Worm (Caenorhabditis elegans) whole organism, L4/young adult: ENCODE data around the gene dml-1.

Experiments used
- W03F9.2 ChIP-seq: fragments of 150-350 bp; optimal IDR thresholded peaks from 2 replicates; lab custom pipeline; 2014; ENCODE audit warnings: missing biosample characterization, missing genetic modification characterization
- dao-5 ChIP-seq: sonication (generic microtip); optimal IDR thresholded peaks from 2 replicates; lab custom pipeline; 2016; ENCODE audit warnings: missing genotype, missing genetic modification characterization, moderate library complexity, missing compliant biosample characterization
- him-1 ChIP-seq: sonication (generic microtip); optimal IDR thresholded peaks from 2 replicates; lab custom pipeline; 2016; ENCODE audit warnings: missing genotype, missing genetic modification reagents, missing genetic modification characterization, missing compliant biosample characterization

Gene dml-1

DNA sequence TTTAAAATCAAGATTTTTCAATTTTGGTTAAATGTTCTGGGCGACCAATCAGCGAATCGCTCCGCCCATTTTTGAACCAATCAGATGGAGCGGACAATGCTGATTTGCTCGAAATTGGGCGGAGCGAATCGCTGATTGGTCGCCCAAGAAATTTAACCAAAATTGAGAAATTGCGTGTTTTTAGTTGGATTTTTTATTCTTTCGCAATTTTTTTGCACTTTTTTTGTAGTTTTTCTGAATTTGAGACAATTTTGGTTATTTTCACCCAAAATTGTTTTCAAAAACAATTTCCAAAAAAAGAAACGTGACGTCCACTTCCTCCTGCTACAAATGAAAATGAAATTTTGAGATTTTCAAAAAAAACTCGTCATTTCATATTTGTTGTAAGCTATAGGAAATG is at the start of gene dml-1:
dml-1 (plus strand) TSS at position 301 of the 400 bp plus-strand sequence.
- TF ChIP-seq W03F9.2 (tag; lab: Kevin White, UChicago), result no peak
- TF ChIP-seq dao-5 (tag; lab: Kevin White, UChicago), result no peak
- no peak for TF ChIP-seq him-1 (tag; lab: Kevin White, UChicago)

ce11 chrIV:2838308-2838707 is 48.4 kb upstream of the dml-1 start, which contains the start of gene Y54G2A.7:
Gene Y54G2A.7 (plus strand): TSS chrIV:2838608.
- TF ChIP-seq dao-5 (tag; lab: Kevin White, UChicago), result no peak
- no peak for TF ChIP-seq W03F9.2 (tag; lab: Kevin White, UChicago)
- TF ChIP-seq him-1 (tag; lab: Kevin White, UChicago), result no peak

DNA sequence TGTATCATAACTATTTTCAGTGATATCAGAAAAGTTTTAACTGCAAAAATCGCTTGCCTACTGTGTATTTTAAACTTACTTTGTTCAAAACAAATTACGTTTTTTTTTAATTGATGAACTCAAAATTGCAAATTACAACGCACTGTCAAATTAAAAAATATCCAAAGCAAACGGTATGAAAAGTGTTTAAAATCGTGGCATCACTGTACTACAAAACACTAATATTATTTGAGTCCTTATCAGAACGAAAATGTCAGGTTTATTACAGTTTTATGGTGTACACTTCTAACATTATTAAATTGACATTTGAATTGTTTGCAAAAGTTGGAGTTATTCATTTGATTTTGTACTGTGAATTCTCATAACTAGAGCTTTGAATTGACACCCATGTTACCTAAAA is 45.5 kb upstream of the dml-1 start, which contains the start of gene clec-83:
clec-83 (minus strand) TSS at position 213 of the 400 bp plus-strand sequence.
- TF ChIP-seq him-1 (tag; lab: Kevin White, UChicago), result no peak
- TF ChIP-seq dao-5 (tag; lab: Kevin White, UChicago), result no peak
- TF ChIP-seq W03F9.2 (tag; lab: Kevin White, UChicago), result no peak

DNA sequence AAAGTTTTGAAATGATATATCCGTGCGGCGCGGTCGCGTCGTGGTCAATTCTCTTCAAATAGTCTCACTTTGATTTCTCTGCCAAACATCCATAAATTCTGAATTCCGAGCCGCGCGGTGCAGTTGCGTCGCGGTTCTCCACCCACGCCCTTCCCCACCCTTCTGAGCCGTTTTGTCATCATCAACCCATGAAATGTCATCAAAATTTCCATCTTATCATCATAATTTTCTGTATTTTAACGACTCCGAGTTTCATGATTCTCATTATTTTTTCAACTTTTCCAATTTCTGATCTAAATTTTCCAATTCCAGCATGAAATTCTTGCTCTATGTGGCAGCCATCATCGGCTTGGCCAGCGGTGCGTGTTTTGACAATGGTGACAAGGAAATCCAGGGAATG is 44.6 kb upstream of the dml-1 start, which contains the start of gene clec-84:
clec-84 (plus strand) TSS at position 301 of the 400 bp plus-strand sequence.
- no peak for TF ChIP-seq dao-5 (tag; lab: Kevin White, UChicago)
- no peak for TF ChIP-seq W03F9.2 (tag; lab: Kevin White, UChicago)
- no peak for TF ChIP-seq him-1 (tag; lab: Kevin White, UChicago)

DNA sequence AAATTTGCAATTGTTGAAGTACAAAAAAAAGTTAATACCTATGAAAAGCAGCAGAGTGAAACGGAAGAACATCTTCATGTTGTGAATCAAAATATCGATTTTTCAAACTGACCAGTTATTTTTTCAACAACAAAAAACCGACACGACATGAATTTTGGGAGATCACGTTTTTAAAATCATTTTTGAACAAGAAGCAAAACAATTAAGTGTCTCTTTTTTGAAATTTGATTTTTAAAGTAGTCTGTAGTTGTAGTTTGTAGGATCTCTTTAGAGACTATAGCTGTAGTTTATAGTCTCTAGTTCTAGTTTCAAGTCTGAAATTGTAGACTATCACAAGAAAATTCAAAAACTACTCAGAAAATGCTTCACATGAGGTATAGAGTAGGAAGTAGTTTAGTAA is 42.9 kb upstream of the dml-1 start, which contains the start of gene Y54G2A.15:
Y54G2A.15 (minus strand) TSS at position 101 of the 400 bp plus-strand sequence.
- no peak for TF ChIP-seq dao-5 (tag; lab: Kevin White, UChicago)
- no peak for TF ChIP-seq him-1 (tag; lab: Kevin White, UChicago)
- no peak for TF ChIP-seq W03F9.2 (tag; lab: Kevin White, UChicago)

DNA sequence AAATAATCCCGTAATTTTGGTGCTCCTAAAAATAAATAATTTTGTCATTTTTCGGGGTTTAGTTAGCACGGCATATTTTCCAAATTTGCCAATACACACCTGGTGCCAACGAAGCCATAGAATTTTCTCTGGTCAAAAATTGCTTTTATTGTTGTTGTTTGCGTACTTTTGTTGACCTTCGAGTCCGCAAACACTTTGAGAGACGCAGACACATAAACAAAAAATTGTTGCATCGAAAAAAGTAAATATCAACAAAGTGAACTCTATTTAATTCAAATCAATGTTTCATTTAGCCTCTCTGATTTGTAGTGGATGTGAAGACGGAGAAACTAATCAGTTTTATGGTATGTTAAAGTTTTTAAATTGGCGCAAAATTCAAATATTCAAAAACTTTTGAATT is 40.5 kb upstream of the dml-1 start, which contains the start of gene Y54G2A.40:
Y54G2A.40 (plus strand) TSS at position 213 of the 400 bp plus-strand sequence.
- TF ChIP-seq dao-5 (tag; lab: Kevin White, UChicago), result no peak
- no peak for TF ChIP-seq him-1 (tag; lab: Kevin White, UChicago)
- TF ChIP-seq W03F9.2 (tag; lab: Kevin White, UChicago), result no peak

DNA sequence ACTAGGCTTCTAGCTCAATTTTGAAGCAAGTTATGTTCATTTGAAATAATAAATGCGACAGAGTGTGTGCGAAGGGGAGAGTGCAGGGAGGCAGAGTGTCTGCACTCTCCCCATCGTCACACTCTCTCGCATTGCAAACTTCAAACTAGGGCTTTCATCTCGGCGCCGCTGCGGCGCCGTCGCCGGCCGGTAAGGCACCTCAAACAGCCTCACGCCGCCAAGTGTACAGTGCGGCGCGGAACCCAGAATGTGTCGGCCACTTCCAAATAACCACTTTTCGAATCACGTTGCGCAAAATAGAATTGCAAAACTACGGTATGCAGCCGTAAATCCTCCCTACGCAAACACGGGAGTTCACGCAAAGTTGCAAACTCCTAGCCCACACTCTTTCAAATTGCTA is 37.5 kb upstream of the dml-1 start:
- TF ChIP-seq dao-5 (tag; lab: Kevin White, UChicago), result no peak

ce11 chrIV:2850586-2850985 is 36.2 kb upstream of the dml-1 start, which contains the start of gene clec-85:
Gene clec-85 (plus strand): TSS chrIV:2850886.
- TF ChIP-seq dao-5 (tag; lab: Kevin White, UChicago) (no peak), W03F9.2 (tag; lab: Kevin White, UChicago) (no peak), him-1 (tag; lab: Kevin White, UChicago) (no peak)

DNA sequence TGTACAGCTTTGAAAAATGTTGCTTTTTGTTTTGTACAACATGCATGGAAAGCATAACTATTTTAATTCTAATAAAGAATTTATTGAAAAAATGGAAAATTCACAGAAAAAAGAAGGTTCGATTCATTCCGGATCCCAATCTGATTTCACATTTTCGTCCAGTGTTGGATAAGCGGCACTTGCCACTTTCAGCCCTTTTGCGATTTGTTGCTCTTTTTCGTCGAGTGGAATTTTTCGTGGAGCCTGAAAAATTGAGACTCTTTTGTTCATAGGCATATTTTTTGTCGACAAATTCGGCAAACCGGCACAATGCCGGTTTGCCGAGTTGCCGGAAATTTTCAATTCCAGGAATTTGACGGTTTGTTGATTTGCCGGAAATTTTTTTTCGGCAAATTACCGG is 35.1 kb upstream of the dml-1 start:
- TF ChIP-seq W03F9.2 (tag; lab: Kevin White, UChicago), result no peak
- TF ChIP-seq dao-5 (tag; lab: Kevin White, UChicago), result no peak
- TF ChIP-seq him-1 (tag; lab: Kevin White, UChicago), result no peak

- no peak for TF ChIP-seq dao-5 (tag; lab: Kevin White, UChicago)
- TF ChIP-seq him-1 (tag; lab: Kevin White, UChicago), result no peak
- no peak for TF ChIP-seq W03F9.2 (tag; lab: Kevin White, UChicago)
These were observed 33.6 kb upstream of the dml-1 start, which contains the start of gene Y54G2A.49 for ce11 chrIV:2853164-2853563. Gene Y54G2A.49 (minus strand): TSS chrIV:2853264.

DNA sequence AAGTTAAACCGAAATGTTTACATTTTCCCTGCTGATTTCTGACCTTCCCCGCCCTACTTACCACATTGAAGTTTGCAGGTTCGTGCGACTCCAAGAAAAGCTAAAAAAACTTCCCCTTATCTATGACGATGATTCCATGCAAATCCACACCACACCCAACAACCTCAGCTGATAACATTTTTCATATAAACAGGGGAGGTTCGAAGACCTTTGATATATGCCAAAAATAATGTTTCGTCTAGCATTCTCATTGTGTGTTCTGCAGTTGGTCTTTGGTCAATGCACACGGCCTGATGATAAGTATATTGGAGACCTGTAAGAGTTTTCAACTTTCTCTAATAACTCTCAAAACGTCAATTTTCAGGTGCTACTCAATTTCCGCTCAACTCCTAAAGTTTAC is 32.6 kb upstream of the dml-1 start:
- TF ChIP-seq dao-5 (tag; lab: Kevin White, UChicago) (no peak), W03F9.2 (tag; lab: Kevin White, UChicago) (no peak), him-1 (tag; lab: Kevin White, UChicago) (no peak)

ce11 chrIV:2855056-2855752 is 31.6 kb upstream of the dml-1 start:
- TF ChIP-seq W03F9.2 (tag; lab: Kevin White, UChicago), result no peak
- TF ChIP-seq dao-5 (tag; lab: Kevin White, UChicago), result no peak
- TF ChIP-seq him-1 (tag; lab: Kevin White, UChicago), result no peak

- TF ChIP-seq dao-5 (tag; lab: Kevin White, UChicago) (no peak), W03F9.2 (tag; lab: Kevin White, UChicago) (no peak), him-1 (tag; lab: Kevin White, UChicago) (no peak)
These were observed 28.0 kb upstream of the dml-1 start for ce11 chrIV:2858734-2859133.

ce11 chrIV:2864743-2865142 is 22.0 kb upstream of the dml-1 start, which contains the start of gene Y54G2A.16:
Gene Y54G2A.16 (minus strand): TSS chrIV:2864843.
- TF ChIP-seq dao-5 (tag; lab: Kevin White, UChicago) (no peak), W03F9.2 (tag; lab: Kevin White, UChicago) (no peak), him-1 (tag; lab: Kevin White, UChicago) (no peak)
